Worm (Caenorhabditis elegans): ENCODE results near the gene C14C6.13.

The C14C6.13 gene

ce11 chrV:581616-582015 lies 7.1 kb upstream of the C14C6.13 start, which contains the start of gene nstp-7:
Gene nstp-7 (plus strand): TSS chrV:581916.
- TF ChIP-seq ceh-16 (tag; optimal IDR thresholded peaks at IDR 0.05) (no peak), nhr-23 (tag; optimal IDR thresholded peaks at IDR 0.05) (no peak), ceh-82 (tag; optimal IDR thresholded peaks at IDR 0.05) (no peak), mml-1 (tag; optimal IDR thresholded peaks at IDR 0.05) (no peak)

- no peak for TF ChIP-seq R02D3.7 (tag; optimal IDR thresholded peaks at IDR 0.05)
- no peak for TF ChIP-seq elt-1 (tag; optimal IDR thresholded peaks at IDR 0.05)
- no peak for TF ChIP-seq daf-12 (tag; optimal IDR thresholded peaks at IDR 0.05)
- no peak for TF ChIP-seq ceh-9 (tag; optimal IDR thresholded peaks at IDR 0.05)
- no peak for TF ChIP-seq nhr-237 (tag; optimal IDR thresholded peaks at IDR 0.05)
Observed at ce11 chrV:578977-579376, 4.4 kb upstream of the C14C6.13 start, which contains the start of gene K06H6.4. Gene K06H6.4 (plus strand): TSS chrV:579277.

- TF ChIP-seq nhr-12 (tag; optimal IDR thresholded peaks at IDR 0.05) (no peak), ceh-9 (tag; optimal IDR thresholded peaks at IDR 0.05) (no peak), elt-2 (tag; optimal IDR thresholded peaks at IDR 0.05) (no peak), ceh-16 (tag; optimal IDR thresholded peaks at IDR 0.05) (no peak), fkh-2 (tag; optimal IDR thresholded peaks at IDR 0.05) (no peak), nhr-76 (tag; optimal IDR thresholded peaks at IDR 0.05) (no peak), sea-2 (GFP tag; optimal IDR thresholded peaks at IDR 0.05) (no peak), mdl-1 (tag; optimal IDR thresholded peaks at IDR 0.05) (no peak)
Observed at ce11 chrV:576918-577317, 2.4 kb upstream of the C14C6.13 start.

ce11 chrV:576070-576469 lies 1.5 kb upstream of the C14C6.13 start, which contains the start of gene K06H6.5:
Gene K06H6.5 (plus strand): TSS chrV:576370.
- TF ChIP-seq nhr-237 (tag; optimal IDR thresholded peaks at IDR 0.05) (no peak), nhr-12 (tag; optimal IDR thresholded peaks at IDR 0.05) (no peak), daf-12 (tag; optimal IDR thresholded peaks at IDR 0.05) (no peak), mml-1 (tag; optimal IDR thresholded peaks at IDR 0.05) (no peak), R02D3.7 (tag; optimal IDR thresholded peaks at IDR 0.05) (no peak), sea-2 (GFP tag; optimal IDR thresholded peaks at IDR 0.05) (no peak), zag-1 (tag; optimal IDR thresholded peaks at IDR 0.05) (no peak), skn-1 (tag; optimal IDR thresholded peaks at IDR 0.05) (no peak), aly-2 (tag; optimal IDR thresholded peaks at IDR 0.05) (no peak), nhr-76 (tag; optimal IDR thresholded peaks at IDR 0.05) (no peak), lin-39 (tag; optimal IDR thresholded peaks at IDR 0.05) (no peak), unc-62 (GFP tag; optimal IDR thresholded peaks at IDR 0.05) (no peak), pha-4 (tag; optimal IDR thresholded peaks at IDR 0.05) (no peak), fos-1 (tag; optimal IDR thresholded peaks at IDR 0.05) (no peak), tbx-2 (tag; optimal IDR thresholded peaks at IDR 0.05) (no peak)

ce11 chrV:568105-568504 lies 6.4 kb downstream of the C14C6.13 start, which contains the start of gene sri-72:
Gene sri-72 (minus strand): TSS chrV:568205.
- no peak for TF ChIP-seq unc-39 (tag; optimal IDR thresholded peaks at IDR 0.05)
- no peak for TF ChIP-seq mdl-1 (tag; optimal IDR thresholded peaks at IDR 0.05)
- no peak for TF ChIP-seq unc-62 (GFP tag; optimal IDR thresholded peaks at IDR 0.05)
- no peak for TF ChIP-seq jun-1 (tag; optimal IDR thresholded peaks at IDR 0.05)
- TF ChIP-seq nhr-11 (tag; optimal IDR thresholded peaks at IDR 0.05) = no peak
- TF ChIP-seq nhr-237 (tag; optimal IDR thresholded peaks at IDR 0.05) = no peak
- no peak for TF ChIP-seq lin-39 (tag; optimal IDR thresholded peaks at IDR 0.05)
- TF ChIP-seq nhr-23 (tag; optimal IDR thresholded peaks at IDR 0.05) = no peak
- TF ChIP-seq nhr-67 (tag; optimal IDR thresholded peaks at IDR 0.05) = no peak
- TF ChIP-seq nhr-76 (tag; optimal IDR thresholded peaks at IDR 0.05) = no peak
- TF ChIP-seq fkh-10 (GFP tag; optimal IDR thresholded peaks at IDR 0.05) = no peak
- TF ChIP-seq ceh-28 (tag; optimal IDR thresholded peaks at IDR 0.05) = no peak
- no peak for TF ChIP-seq ZK546.5 (tag; optimal IDR thresholded peaks at IDR 0.05)
- no peak for TF ChIP-seq pqm-1 (tag; optimal IDR thresholded peaks at IDR 0.05)
- TF ChIP-seq ceh-82 (tag; optimal IDR thresholded peaks at IDR 0.05) = no peak

- no peak for TF ChIP-seq nhr-76 (tag; optimal IDR thresholded peaks at IDR 0.05)
- no peak for TF ChIP-seq unc-62 (GFP tag; optimal IDR thresholded peaks at IDR 0.05)
- no peak for TF ChIP-seq nhr-237 (tag; optimal IDR thresholded peaks at IDR 0.05)
- no peak for TF ChIP-seq lsy-12 (tag; optimal IDR thresholded peaks at IDR 0.05)
Observed at ce11 chrV:565984-566383, 8.6 kb downstream of the C14C6.13 start, which contains the start of gene sri-73. Gene sri-73 (minus strand): TSS chrV:566084.
